Worm (Caenorhabditis elegans) whole organism, late embryonic: Measurements from ENCODE around the gene stdh-3.

Experiments
- ama-1 ChIP-seq: fragments of 150-350 bp; optimal IDR thresholded peaks from 2 replicates; lab custom pipeline; 2014
- ceh-18 ChIP-seq: sonication (generic microtip); optimal IDR thresholded peaks from 2 replicates; lab custom pipeline; 2016; ENCODE audit warnings: missing genetic modification characterization, missing compliant biosample characterization
- gmeb-2 ChIP-seq: sonication (generic microtip); optimal IDR thresholded peaks from 2 replicates; lab custom pipeline; 2016; ENCODE audit warnings: missing genetic modification characterization, inconsistent platforms, missing compliant biosample characterization
- nhr-11 ChIP-seq: fragments of 150-350 bp; optimal IDR thresholded peaks from 2 replicates; lab custom pipeline; 2014; ENCODE audit warnings: missing biosample characterization, missing genetic modification characterization
- pax-1 ChIP-seq: fragments of 150-350 bp; optimal IDR thresholded peaks from 2 replicates; lab custom pipeline; 2014; ENCODE audit warnings: missing biosample characterization, missing genetic modification characterization
- pqm-1 ChIP-seq: sonication (generic microtip); optimal IDR thresholded peaks from 2 replicates; lab custom pipeline; 2016; ENCODE audit warnings: missing genetic modification characterization, missing compliant biosample characterization

DNA sequence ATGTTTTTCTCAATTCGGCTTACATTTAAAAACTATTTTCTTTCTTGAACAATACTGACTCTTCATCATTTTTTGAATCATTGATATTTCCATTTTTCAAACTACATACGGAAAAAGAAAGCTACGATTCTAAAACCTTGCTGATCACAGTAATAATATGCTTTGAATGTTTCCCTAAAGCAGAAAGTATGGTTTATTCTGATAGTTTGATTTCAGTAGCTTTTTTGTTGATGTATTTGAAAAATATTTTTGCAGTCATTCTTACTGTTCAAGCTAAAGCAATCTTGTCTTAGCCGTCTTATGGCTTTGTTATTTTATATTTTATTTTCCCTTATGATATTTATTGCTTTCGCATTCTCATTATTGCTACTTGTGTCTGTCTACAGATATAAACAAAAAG, 25.1 kb downstream of the stdh-3 start, which contains the start of gene srxa-13:
- TF ChIP-seq nhr-11 (tag; lab: Kevin White, UChicago) (no peak), pax-1 (no peak), gmeb-2 (tag; lab: Kevin White, UChicago) (no peak), pqm-1 (tag; lab: Kevin White, UChicago) (no peak), ceh-18 (tag; lab: Kevin White, UChicago) (no peak), ama-1 (lab: Kevin White, UChicago) (no peak)
